Fruit fly (Drosophila melanogaster) whole organism, wandering third instar larva: Measurements from ENCODE around the gene Ubx.
A peak's percentile ranks its signal among the peaks of the same experiment; 100 is the strongest.

Experiments used
- Abd-B ChIP-seq: fragments of >200 bp; optimal IDR thresholded peaks from 2 replicates; lab custom pipeline; 2017; ENCODE audit warnings: missing biosample characterization, missing genetic modification characterization
- CG32264 ChIP-seq: fragments of 200-800 bp; sonication (Bioruptor generic); optimal IDR thresholded peaks from 2 replicates; lab custom pipeline; 2016; ENCODE audit warnings: missing biosample characterization, missing genetic modification characterization
- CG9705 ChIP-seq: fragments of 200-800 bp; sonication (Bioruptor generic); optimal IDR thresholded peaks from 2 replicates; lab custom pipeline; 2018; ENCODE audit warnings: missing biosample characterization, mild to moderate bottlenecking, missing genetic modification characterization
- CrebA ChIP-seq: fragments of 200-800 bp; sonication (Bioruptor generic); optimal IDR thresholded peaks from 2 replicates; lab custom pipeline; 2016; ENCODE audit warnings: missing biosample characterization, mild to moderate bottlenecking, missing genetic modification characterization, borderline replicate concordance
- Dfd ChIP-seq: fragments of >200 bp; optimal IDR thresholded peaks from 2 replicates; lab custom pipeline; 2017; ENCODE audit warnings: missing biosample characterization, missing genetic modification characterization
- Dif ChIP-seq: fragments of 200-275, 200-300 bp; sonication (Bioruptor generic); optimal IDR thresholded peaks from 2 replicates; lab custom pipeline; 2018; ENCODE audit warnings: missing biosample characterization, missing genetic modification characterization; ENCODE audit not compliant: partially characterized antibody
- GATAd ChIP-seq: sonication (Bioruptor generic); optimal IDR thresholded peaks from 2 replicates; lab custom pipeline; 2016; ENCODE audit warnings: missing biosample characterization, missing genetic modification characterization
- Hnf4 ChIP-seq: fragments of 200-800 bp; sonication (Bioruptor generic); optimal IDR thresholded peaks from 2 replicates; lab custom pipeline; 2016; ENCODE audit warnings: missing biosample characterization, mild to moderate bottlenecking, missing genetic modification characterization
- Hr78 ChIP-seq: fragments of >200 bp; optimal IDR thresholded peaks from 2 replicates; lab custom pipeline; 2017; ENCODE audit warnings: missing biosample characterization, missing genetic modification characterization
- Hr83 ChIP-seq: fragments of 200-300 bp; sonication (Bioruptor generic); optimal IDR thresholded peaks from 2 replicates; lab custom pipeline; 2016; ENCODE audit warnings: missing biosample characterization, mild to moderate bottlenecking, missing genetic modification characterization, moderate library complexity; ENCODE audit not compliant: poor library complexity, severe bottlenecking
- Mio ChIP-seq: sonication (Bioruptor generic); optimal IDR thresholded peaks from 2 replicates; lab custom pipeline; 2016; ENCODE audit warnings: missing biosample characterization, missing genetic modification characterization
- Myc ChIP-seq: fragments of >200 bp; optimal IDR thresholded peaks from 2 replicates; lab custom pipeline; 2017
- N ChIP-seq: fragments of >200 bp; optimal IDR thresholded peaks from 2 replicates; lab custom pipeline; 2018; ENCODE audit warnings: missing biosample characterization, missing external identifiers, missing genetic modification characterization
- OdsH ChIP-seq: fragments of 200-800 bp; sonication (Bioruptor generic); optimal IDR thresholded peaks from 2 replicates; lab custom pipeline; 2016; ENCODE audit warnings: missing biosample characterization, mild to moderate bottlenecking, missing genetic modification characterization
- Rel ChIP-seq, 2 experiments: fragments of 200-800 bp; sonication (Bioruptor generic) in 1 of 2; optimal IDR thresholded peaks; 2 replicates in 1 of 2; 3 replicates in 1 of 2; lab custom pipeline; 2016 to 2019; ENCODE audit warnings: mild to moderate bottlenecking in 2 of 2, missing biosample characterization in 2 of 2, missing genetic modification characterization in 2 of 2, moderate library complexity in 1 of 2
- Sp1 ChIP-seq: fragments of 200-800 bp; sonication (Bioruptor generic); optimal IDR thresholded peaks from 3 replicates; lab custom pipeline; 2019; ENCODE audit warnings: missing biosample characterization, mild to moderate bottlenecking, missing genetic modification characterization, moderate library complexity
- Vsx2 ChIP-seq: fragments of 200-300, 225-300 bp; sonication (Bioruptor generic); optimal IDR thresholded peaks from 2 replicates; lab custom pipeline; 2018; ENCODE audit warnings: missing biosample characterization, missing genetic modification characterization; ENCODE audit not compliant: partially characterized antibody
- br ChIP-seq: fragments of 200-800 bp; sonication (Bioruptor generic); optimal IDR thresholded peaks from 2 replicates; lab custom pipeline; 2016; ENCODE audit warnings: missing biosample characterization, missing genetic modification characterization
- brk ChIP-seq: fragments of 200-800 bp; sonication (Bioruptor generic); optimal IDR thresholded peaks from 2 replicates; lab custom pipeline; 2016; ENCODE audit warnings: missing biosample characterization, mild to moderate bottlenecking, missing genetic modification characterization
- dl ChIP-seq, 2 experiments: fragments of 175-275, 200-275 bp in 1 of 2; fragments of 200-275 bp in 1 of 2; sonication (Bioruptor generic); optimal IDR thresholded peaks; lab custom pipeline; 2018; ENCODE audit warnings: mild to moderate bottlenecking in 2 of 2, missing biosample characterization in 2 of 2, missing genetic modification characterization in 2 of 2, moderate library complexity in 2 of 2; ENCODE audit not compliant: partially characterized antibody in 2 of 2, insufficient read depth in 1 of 2
- dmrt93B ChIP-seq: fragments of 200-800 bp; sonication (Bioruptor generic); optimal IDR thresholded peaks from 2 replicates; lab custom pipeline; 2018; ENCODE audit warnings: missing biosample characterization, mild to moderate bottlenecking, missing genetic modification characterization
- dsf ChIP-seq: sonication (Bioruptor generic); optimal IDR thresholded peaks from 2 replicates; lab custom pipeline; 2016; ENCODE audit warnings: missing biosample characterization, missing genetic modification characterization, borderline replicate concordance
- ey ChIP-seq: fragments of 200-800 bp; sonication (Bioruptor generic); optimal IDR thresholded peaks from 2 replicates; lab custom pipeline; 2016; ENCODE audit warnings: missing biosample characterization, missing genetic modification characterization
- foxo ChIP-seq, 2 experiments: fragments of 200-800 bp; sonication (Bioruptor generic); optimal IDR thresholded peaks; 2 replicates in 1 of 2; 3 replicates in 1 of 2; lab custom pipeline; 2016 to 2017; ENCODE audit warnings: missing biosample characterization in 2 of 2, missing genetic modification characterization in 2 of 2
- h ChIP-seq: fragments of 200-800 bp; sonication (Bioruptor generic); optimal IDR thresholded peaks from 3 replicates; lab custom pipeline; 2016; ENCODE audit warnings: missing biosample characterization, mild to moderate bottlenecking, missing genetic modification characterization
- jim ChIP-seq: fragments of 175-275, 200-325 bp; sonication (Bioruptor generic); optimal IDR thresholded peaks from 2 replicates; lab custom pipeline; 2016; ENCODE audit warnings: missing biosample characterization, mild to moderate bottlenecking, missing genetic modification characterization
- pan ChIP-seq: fragments of >200 bp; optimal IDR thresholded peaks from 2 replicates; lab custom pipeline; 2017
- psq ChIP-seq: fragments of 200-800 bp; sonication (Bioruptor generic); optimal IDR thresholded peaks from 3 replicates; lab custom pipeline; 2017; ENCODE audit warnings: missing biosample characterization, mild to moderate bottlenecking, missing genetic modification characterization, moderate library complexity
- rgr ChIP-seq: fragments of 200-800 bp; sonication (Bioruptor generic); optimal IDR thresholded peaks from 3 replicates; lab custom pipeline; 2016; ENCODE audit warnings: missing biosample characterization, mild to moderate bottlenecking, missing genetic modification characterization
- sage ChIP-seq: fragments of 200-800 bp; sonication (Bioruptor generic); optimal IDR thresholded peaks from 2 replicates; lab custom pipeline; 2016; ENCODE audit warnings: missing biosample characterization, mild to moderate bottlenecking, missing genetic modification characterization
- sv ChIP-seq: fragments of 200-800 bp; sonication (Bioruptor generic); optimal IDR thresholded peaks from 3 replicates; lab custom pipeline; 2016; ENCODE audit warnings: missing biosample characterization, missing genetic modification characterization
- usp ChIP-seq: fragments of >200 bp; optimal IDR thresholded peaks from 2 replicates; lab custom pipeline; 2017; ENCODE audit warnings: missing biosample characterization, missing genetic modification characterization
- woc ChIP-seq: sonication (Bioruptor generic); optimal IDR thresholded peaks from 2 replicates; lab custom pipeline; 2016; ENCODE audit warnings: missing biosample characterization, mild to moderate bottlenecking, missing genetic modification characterization

Gene Ubx

DNA sequence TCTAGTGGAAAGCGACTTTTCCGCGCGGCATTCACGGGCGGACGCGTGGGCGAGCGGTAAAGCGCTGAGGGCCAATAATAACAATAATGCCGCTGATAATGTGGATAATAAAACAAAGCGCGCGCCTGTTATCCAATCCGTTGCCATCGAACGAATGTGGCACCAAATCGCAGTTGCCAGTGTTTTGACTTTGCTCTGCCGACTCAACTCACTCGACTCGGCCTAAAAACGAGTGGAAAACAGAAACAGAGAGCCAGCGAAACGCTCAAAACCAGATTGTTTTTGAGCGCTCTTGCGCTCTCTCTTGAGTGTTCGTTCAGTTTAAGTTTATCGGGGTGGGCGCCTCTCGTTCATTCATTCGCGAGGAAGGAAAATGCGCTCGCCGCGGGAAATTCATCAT lies at the start of gene Ubx:
Gene Ubx, minus strand, starts transcription at position 158 of the 400 bp plus-strand sequence.
- TF ChIP-seq Sp1 (GFP tag; lab: Kevin White, UChicago) (no peak), dl (GFP tag; optimal IDR thresholded peaks at IDR 0.05; lab: Kevin White, UChicago; ENCODE audit: insufficient read depth in 1 of 2, partially characterized antibody in 2 of 2) (peak in 1 of 2 experiments; percentile 50), sv (GFP tag; lab: Kevin White, UChicago) (no peak), woc (GFP tag; lab: Kevin White, UChicago) (no peak)

DNA sequence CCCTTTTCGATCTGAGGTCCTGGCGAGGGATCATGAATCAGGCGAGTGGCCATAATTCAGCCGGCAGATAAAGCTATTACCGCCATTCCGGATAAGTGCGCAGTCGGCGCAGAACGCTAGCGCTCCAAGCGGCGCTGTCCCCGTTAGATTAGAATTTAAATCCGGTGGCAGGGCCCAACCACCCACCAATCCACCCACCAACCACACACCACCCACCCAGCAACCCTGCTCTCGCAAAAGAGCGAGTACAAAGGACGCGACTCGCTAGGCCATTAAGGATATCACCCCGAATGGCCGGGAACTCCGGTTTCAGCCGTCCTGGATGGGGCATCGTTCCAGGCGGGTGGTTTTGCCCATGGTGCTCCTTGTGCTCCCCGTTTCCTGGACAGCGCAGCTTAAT lies 49.8 kb upstream of the Ubx start:
- TF ChIP-seq dmrt93B (GFP tag; lab: Kevin White, UChicago) (no peak), N (GFP tag; lab: Kevin White, UChicago) (no peak), sv (GFP tag; lab: Kevin White, UChicago) (no peak), br (GFP tag; lab: Kevin White, UChicago) (no peak), OdsH (GFP tag; lab: Kevin White, UChicago) (no peak), GATAd (GFP tag; lab: Kevin White, UChicago) (no peak), CG9705 (GFP tag; lab: Kevin White, UChicago) (no peak), h (GFP tag; lab: Kevin White, UChicago) (no peak), foxo (GFP tag; optimal IDR thresholded peaks at IDR 0.05; lab: Kevin White, UChicago) (no peak), Dif (GFP tag; lab: Kevin White, UChicago) (no peak), Hr78 (no peak), Abd-B (GFP tag; lab: Kevin White, UChicago) (no peak), ey (GFP tag; lab: Kevin White, UChicago) (no peak), CG32264 (GFP tag; lab: Kevin White, UChicago) (no peak), dl (GFP tag; optimal IDR thresholded peaks at IDR 0.05; lab: Kevin White, UChicago; ENCODE audit: insufficient read depth in 1 of 2, partially characterized antibody in 2 of 2) (no peak), Dfd (no peak), Vsx2 (GFP tag; lab: Kevin White, UChicago) (no peak), psq (GFP tag; lab: Kevin White, UChicago) (no peak), Myc (lab: Kevin White, UChicago) (no peak)

DNA sequence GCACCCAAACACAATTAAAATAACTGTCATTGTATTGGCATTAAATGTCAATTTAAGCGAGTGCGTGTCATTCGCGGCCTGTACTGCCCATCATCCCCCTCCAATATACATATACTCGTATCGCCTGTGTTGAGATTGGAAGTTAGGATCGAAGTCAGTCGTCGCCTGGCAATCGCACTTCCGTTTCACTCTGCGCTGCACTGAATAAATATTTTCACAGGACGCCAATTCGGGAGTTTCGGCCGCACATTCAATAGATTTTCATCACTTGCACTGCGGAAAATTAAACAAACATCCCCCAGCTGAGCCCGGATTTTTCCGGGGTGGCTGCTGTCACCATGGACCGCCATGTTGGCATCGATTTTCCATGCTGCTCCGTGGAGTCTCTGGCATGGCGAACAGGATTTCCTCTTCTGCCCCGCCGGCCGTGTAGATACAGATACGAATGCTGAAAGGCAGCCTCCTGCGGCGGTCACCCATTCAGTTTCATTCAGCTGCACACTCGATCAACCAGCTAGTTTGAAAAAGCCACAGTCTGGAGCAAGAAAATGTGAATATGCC lies 49.0 kb upstream of the Ubx start:
- TF ChIP-seq Dif (GFP tag; lab: Kevin White, UChicago) (no peak), CrebA (GFP tag; lab: Kevin White, UChicago) (no peak), Rel (GFP tag; optimal IDR thresholded peaks at IDR 0.05; lab: Kevin White, UChicago) (no peak), Rel (tag; optimal IDR thresholded peaks at IDR 0.05; lab: Kevin White, UChicago) (no peak)

DNA sequence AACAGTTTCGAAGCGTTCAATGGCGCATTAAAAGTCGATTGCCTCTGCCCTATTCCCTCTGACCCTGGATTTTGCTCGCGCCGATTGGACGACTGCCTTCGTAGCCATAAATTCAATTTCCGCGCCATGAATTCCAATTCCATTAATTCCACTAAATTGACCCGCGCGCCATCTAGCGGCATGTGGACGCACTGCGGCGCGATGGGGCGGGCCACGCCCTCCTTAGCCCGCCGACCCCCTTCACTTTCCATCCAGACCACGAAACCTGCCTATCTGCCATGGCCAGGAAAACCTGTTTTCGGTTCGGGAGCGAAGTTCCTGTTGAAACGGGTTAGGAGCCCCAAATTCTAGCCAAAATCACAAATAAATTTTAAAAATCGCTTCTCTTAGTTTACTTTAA lies 48.2 kb upstream of the Ubx start:
- peak; percentile 37 for TF ChIP-seq Hr83 (GFP tag; lab: Kevin White, UChicago)
- no peak for TF ChIP-seq jim (GFP tag; lab: Kevin White, UChicago)
- no peak for TF ChIP-seq dmrt93B (GFP tag; lab: Kevin White, UChicago)
- TF ChIP-seq dl (GFP tag; optimal IDR thresholded peaks at IDR 0.05; lab: Kevin White, UChicago; ENCODE audit: insufficient read depth in 1 of 2, partially characterized antibody in 2 of 2) = peak in 1 of 2 experiments; percentile 41
- TF ChIP-seq Vsx2 (GFP tag; lab: Kevin White, UChicago) = peak; percentile 63
- TF ChIP-seq sv (GFP tag; lab: Kevin White, UChicago) = no peak
- TF ChIP-seq usp (GFP tag; lab: Kevin White, UChicago) = no peak
- TF ChIP-seq N (GFP tag; lab: Kevin White, UChicago) = no peak
- TF ChIP-seq Myc (lab: Kevin White, UChicago) = no peak
- no peak for TF ChIP-seq foxo (GFP tag; optimal IDR thresholded peaks at IDR 0.05; lab: Kevin White, UChicago)
- TF ChIP-seq GATAd (GFP tag; lab: Kevin White, UChicago) = no peak
- TF ChIP-seq brk (GFP tag; lab: Kevin White, UChicago) = no peak
- peak; percentile 86 for TF ChIP-seq Dif (GFP tag; lab: Kevin White, UChicago)
- TF ChIP-seq, all 38 proteins: peak for 4

DNA sequence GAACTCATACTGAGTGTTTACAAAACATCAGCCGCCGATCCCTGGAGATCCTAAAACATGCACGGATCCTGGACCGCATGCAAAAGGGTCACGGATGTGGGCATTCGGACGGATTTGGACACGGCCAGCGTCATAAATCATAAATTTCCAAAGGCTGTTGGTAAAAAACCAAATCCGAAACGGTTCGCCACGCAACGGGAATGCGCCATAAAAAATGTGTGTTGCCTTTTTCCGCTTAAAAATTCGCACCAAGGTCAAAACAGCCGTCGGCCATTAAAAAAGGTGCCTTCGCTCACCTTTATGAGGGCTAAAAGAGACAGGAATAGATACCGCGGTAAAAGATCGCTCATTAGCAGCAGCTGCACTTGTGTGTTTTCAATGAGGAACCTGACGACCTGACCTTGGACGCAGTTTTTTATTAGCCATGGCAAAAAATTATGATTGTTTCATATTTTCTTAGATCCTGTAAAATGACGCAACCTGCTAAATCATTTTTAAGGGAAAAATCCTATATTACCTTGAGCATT lies 39.0 kb upstream of the Ubx start:
- TF ChIP-seq usp (GFP tag; lab: Kevin White, UChicago) = no peak
- TF ChIP-seq sage = no peak
- no peak for TF ChIP-seq pan (lab: Kevin White, UChicago)
- no peak for TF ChIP-seq Sp1 (GFP tag; lab: Kevin White, UChicago)
- no peak for TF ChIP-seq rgr (GFP tag; lab: Kevin White, UChicago)
- no peak for TF ChIP-seq Abd-B (GFP tag; lab: Kevin White, UChicago)
- TF ChIP-seq ey (GFP tag; lab: Kevin White, UChicago) = no peak
- no peak for TF ChIP-seq dsf (GFP tag; lab: Kevin White, UChicago)
- TF ChIP-seq Dfd = no peak
- no peak for TF ChIP-seq h (GFP tag; lab: Kevin White, UChicago)
- no peak for TF ChIP-seq Dif (GFP tag; lab: Kevin White, UChicago)
- no peak for TF ChIP-seq Hr78
- no peak for TF ChIP-seq jim (GFP tag; lab: Kevin White, UChicago)
- TF ChIP-seq Myc (lab: Kevin White, UChicago) = no peak
- no peak for TF ChIP-seq Hr83 (GFP tag; lab: Kevin White, UChicago)
- no peak for TF ChIP-seq Hnf4 (GFP tag; lab: Kevin White, UChicago)
- no peak for TF ChIP-seq brk (GFP tag; lab: Kevin White, UChicago)
- no peak for TF ChIP-seq N (GFP tag; lab: Kevin White, UChicago)
- no peak for TF ChIP-seq Mio (GFP tag; lab: Kevin White, UChicago)
- no peak for TF ChIP-seq woc (GFP tag; lab: Kevin White, UChicago)
